Worm (Caenorhabditis elegans) whole organism, early embryonic: ENCODE results near the gene F41H8.2.

Experiments used
- B0310.2 ChIP-seq: sonication (generic microtip); optimal IDR thresholded peaks from 2 replicates; lab custom pipeline; 2016; ENCODE audit warnings: mild to moderate bottlenecking, missing genetic modification characterization, missing compliant biosample characterization
- F13C5.2 ChIP-seq: sonication (generic microtip); optimal IDR thresholded peaks from 2 replicates; lab custom pipeline; 2017; ENCODE audit warnings: mild to moderate bottlenecking, missing genetic modification characterization, inconsistent platforms, missing compliant biosample characterization
- aly-1 ChIP-seq: sonication (generic microtip); optimal IDR thresholded peaks from 2 replicates; lab custom pipeline; 2016; ENCODE audit warnings: missing genetic modification characterization, missing compliant biosample characterization
- ama-1 ChIP-seq: fragments of 150-350 bp; optimal IDR thresholded peaks from 2 replicates; lab custom pipeline; 2014
- ceh-13 ChIP-seq: fragments of 200-800 bp; sonication (Bioruptor generic); optimal IDR thresholded peaks from 2 replicates; lab custom pipeline; 2018; ENCODE audit warnings: mild to moderate bottlenecking, missing genetic modification characterization, missing compliant biosample characterization
- ceh-36 ChIP-seq: sonication (generic microtip); optimal IDR thresholded peaks from 2 replicates; lab custom pipeline; 2016; ENCODE audit warnings: missing genetic modification characterization, inconsistent platforms, missing compliant biosample characterization
- ets-7 ChIP-seq: sonication (generic microtip); optimal IDR thresholded peaks from 2 replicates; lab custom pipeline; 2016; ENCODE audit warnings: missing genotype, missing genetic modification characterization, missing compliant biosample characterization
- flt-1 ChIP-seq: fragments of 200-800 bp; sonication (Bioruptor generic); IDR thresholded peaks from 2 replicates; pipeline ENCODE4 v1.3.6; 2022; ENCODE audit warnings: missing genetic modification characterization, missing compliant biosample characterization
- hmbx-1 ChIP-seq: sonication (generic microtip); optimal IDR thresholded peaks from 2 replicates; lab custom pipeline; 2016; ENCODE audit warnings: mild to moderate bottlenecking, missing genetic modification characterization, missing compliant biosample characterization
- hmg-4 ChIP-seq: fragments of 200-800 bp; sonication (Bioruptor generic); optimal IDR thresholded peaks from 2 replicates; lab custom pipeline; 2018; ENCODE audit warnings: mild to moderate bottlenecking, missing genetic modification characterization, missing compliant biosample characterization
- hnd-1 ChIP-seq: sonication (generic microtip); optimal IDR thresholded peaks from 2 replicates; lab custom pipeline; 2016; ENCODE audit warnings: missing genetic modification characterization, missing compliant biosample characterization
- pes-1 ChIP-seq: fragments of 200-800 bp; sonication (Bioruptor generic); IDR thresholded peaks from 2 replicates; pipeline ENCODE4 v1.3.6; 2022; ENCODE audit warnings: missing genetic modification reagents, missing genetic modification characterization, missing compliant biosample characterization
- scrt-1 ChIP-seq: fragments of 200-800 bp; sonication (Bioruptor generic); IDR thresholded peaks from 2 replicates; pipeline ENCODE4 v1.3.6; 2022; ENCODE audit warnings: missing genetic modification characterization, missing compliant biosample characterization
- sea-1 ChIP-seq: fragments of 200-800 bp; sonication (Bioruptor generic); conservative IDR thresholded peaks from 2 replicates; pipeline ENCODE4 v1.3.6; 2022; ENCODE audit warnings: missing genetic modification characterization, missing compliant biosample characterization
- tbx-11 ChIP-seq: fragments of 200-800 bp; sonication (Bioruptor generic); IDR thresholded peaks from 2 replicates; pipeline ENCODE4 v1.3.6; 2022; ENCODE audit warnings: missing genetic modification characterization, missing compliant biosample characterization
- tbx-37 ChIP-seq: fragments of 200-800 bp; sonication (Bioruptor generic); conservative IDR thresholded peaks from 2 replicates; pipeline ENCODE4 v1.3.6; 2022; ENCODE audit warnings: missing genetic modification reagents, missing genetic modification characterization, missing compliant biosample characterization
- tra-4 ChIP-seq: sonication (generic microtip); optimal IDR thresholded peaks from 2 replicates; lab custom pipeline; 2017; ENCODE audit warnings: missing genetic modification characterization, missing compliant biosample characterization

F41H8.2 gene

DNA sequence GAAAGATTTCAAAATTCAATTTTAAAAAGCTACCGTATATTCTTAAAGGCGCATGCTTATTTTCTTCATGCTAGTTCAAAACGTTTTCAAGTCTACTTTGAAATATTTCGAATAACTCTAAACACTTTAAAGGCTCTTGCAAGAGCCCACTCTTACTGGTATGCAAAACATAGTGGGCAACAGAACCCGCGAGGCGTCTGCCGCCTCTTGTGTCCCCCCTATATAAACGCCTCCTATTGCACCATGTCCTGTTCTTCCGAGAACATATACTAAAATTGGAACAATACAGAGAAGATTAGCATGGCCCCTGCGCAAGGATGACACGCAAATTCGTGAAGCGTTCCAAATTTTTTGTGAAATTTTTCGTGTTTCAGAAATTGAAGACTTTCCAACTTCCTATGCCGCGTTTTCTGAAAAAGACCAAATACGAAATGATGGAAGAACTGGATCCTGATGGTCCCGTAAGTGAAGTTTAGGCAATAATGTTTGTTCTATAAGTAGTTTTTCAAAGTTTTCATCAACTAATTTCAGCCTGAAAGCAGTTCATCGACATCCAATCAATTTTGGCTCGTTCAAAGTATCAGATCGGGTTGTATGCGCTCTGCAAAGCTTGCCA, 32.8 kb downstream of the F41H8.2 start:
- TF ChIP-seq tra-4 (tag; lab: Kevin White, UChicago), result no peak
- TF ChIP-seq B0310.2 (tag; lab: Kevin White, UChicago), result no peak
- TF ChIP-seq scrt-1 (GFP tag; lab: Robert Waterston, UW), result no peak
- no peak for TF ChIP-seq sea-1 (GFP tag; lab: Robert Waterston, UW)
- no peak for TF ChIP-seq ceh-13 (GFP tag; lab: Kevin White, UChicago)
- peak; percentile 62 for TF ChIP-seq pes-1 (GFP tag; lab: Robert Waterston, UW)
- no peak for TF ChIP-seq ama-1
- TF ChIP-seq hmg-4 (GFP tag; lab: Kevin White, UChicago), result no peak
- peak; percentile 44; the same call in 1 of the 2 replicates for TF ChIP-seq flt-1 (GFP tag; lab: Robert Waterston, UW)
- TF ChIP-seq tbx-37 (GFP tag; lab: Robert Waterston, UW), result no peak
- no peak for TF ChIP-seq hnd-1 (tag; lab: Kevin White, UChicago)

DNA sequence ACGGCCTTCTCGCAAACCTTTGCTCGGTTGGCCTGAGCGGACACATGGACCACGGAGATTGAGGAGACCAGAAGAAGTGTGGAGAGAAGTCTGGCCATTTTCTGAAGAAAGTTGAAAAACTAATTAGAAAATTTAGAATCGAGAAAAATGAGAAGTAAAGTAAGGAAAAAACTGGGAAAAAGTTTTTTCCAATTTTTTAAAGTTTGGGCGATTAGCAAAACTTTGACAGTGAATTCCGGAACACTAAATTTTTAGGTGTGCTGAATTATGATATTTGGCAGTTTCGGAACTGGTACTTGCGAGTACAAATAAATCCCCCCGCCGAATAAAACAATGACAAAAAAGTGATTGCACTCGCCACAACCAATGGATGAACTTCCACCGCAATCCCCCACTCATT, 40.5 kb downstream of the F41H8.2 start, which contains the start of gene T02B11.3:
TSS of gene T02B11.3 (minus strand) at position 101 of the 400 bp plus-strand sequence.
- TF ChIP-seq ama-1 (no peak), ceh-13 (GFP tag; lab: Kevin White, UChicago) (no peak), hnd-1 (tag; lab: Kevin White, UChicago) (no peak), tra-4 (tag; lab: Kevin White, UChicago) (no peak), flt-1 (GFP tag; lab: Robert Waterston, UW) (no peak), hmg-4 (GFP tag; lab: Kevin White, UChicago) (no peak), ets-7 (no peak), tbx-37 (GFP tag; lab: Robert Waterston, UW) (no peak), hmbx-1 (no peak), F13C5.2 (no peak), tbx-11 (no peak), scrt-1 (GFP tag; lab: Robert Waterston, UW) (no peak), aly-1 (no peak), sea-1 (GFP tag; lab: Robert Waterston, UW) (no peak)

DNA sequence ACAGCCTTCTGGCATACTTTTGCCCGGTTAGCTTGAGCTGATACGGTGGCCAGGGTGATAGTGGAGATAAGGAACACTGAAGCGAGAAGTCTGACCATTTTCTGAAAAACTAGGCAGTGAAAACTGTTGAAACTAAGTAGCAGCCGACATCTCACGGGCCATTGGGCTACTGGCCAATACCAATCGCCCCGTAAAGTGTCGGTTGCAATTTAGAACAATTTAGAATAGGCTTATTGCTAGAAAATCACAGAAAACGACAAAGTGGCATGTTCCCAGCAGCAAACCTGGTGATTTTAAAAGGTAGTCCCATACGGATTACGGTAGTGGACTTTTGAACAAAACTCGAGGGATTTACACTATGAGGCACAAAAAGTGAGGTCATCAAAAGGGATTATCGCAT, 44.8 kb downstream of the F41H8.2 start, which contains the start of gene T02B11.4:
TSS of gene T02B11.4 (minus strand) at position 101 of the 400 bp plus-strand sequence.
- TF ChIP-seq flt-1 (GFP tag; lab: Robert Waterston, UW) (no peak), sea-1 (GFP tag; lab: Robert Waterston, UW) (no peak), aly-1 (no peak), ceh-36 (tag; lab: Kevin White, UChicago) (no peak), F13C5.2 (no peak), tra-4 (tag; lab: Kevin White, UChicago) (no peak), scrt-1 (GFP tag; lab: Robert Waterston, UW) (no peak), tbx-11 (no peak)

DNA sequence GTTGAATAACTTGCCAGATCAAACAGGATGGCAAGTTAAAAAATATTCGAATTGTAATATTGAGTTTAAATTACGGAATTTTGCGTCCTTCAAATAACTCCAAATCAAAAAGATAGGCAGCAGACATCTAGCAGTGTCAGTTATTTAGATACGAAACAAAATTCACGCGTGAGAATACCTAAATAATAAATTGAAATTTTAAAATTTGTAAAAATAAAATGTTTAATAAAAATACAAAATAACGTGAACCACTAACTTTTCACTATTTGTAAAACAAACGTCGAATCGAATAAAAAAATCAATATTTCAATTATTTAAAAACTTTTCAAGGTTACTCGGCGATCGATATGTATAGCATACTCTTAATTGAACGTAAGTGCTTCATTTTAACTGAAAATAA, 49.7 kb downstream of the F41H8.2 start, which contains the start of gene T02B11.9:
TSS of gene T02B11.9 (plus strand) at position 301 of the 400 bp plus-strand sequence.
- TF ChIP-seq ama-1 (no peak), B0310.2 (tag; lab: Kevin White, UChicago) (no peak)
